Fruit fly (Drosophila melanogaster) whole organism, prepupa: Measurements from ENCODE around the gene CG33124.

Experiments
- CG10669 ChIP-seq: fragments of 200-800 bp; sonication (Bioruptor generic); optimal IDR thresholded peaks from 3 replicates; lab custom pipeline; 2018; ENCODE audit warnings: missing biosample characterization, mild to moderate bottlenecking, missing genetic modification characterization, moderate library complexity
- CG15336 ChIP-seq: fragments of 200-800 bp; sonication (Bioruptor generic); IDR thresholded peaks from 2 replicates; pipeline ENCODE4 v1.3.6; 2022; ENCODE audit warnings: missing biosample characterization, missing genetic modification characterization
- CG1621 ChIP-seq: fragments of 200-800 bp; sonication (Bioruptor generic); optimal IDR thresholded peaks from 3 replicates; lab custom pipeline; 2018; ENCODE audit warnings: missing biosample characterization, mild to moderate bottlenecking, missing genetic modification characterization
- CG32006 ChIP-seq: fragments of 200-800 bp; sonication (Bioruptor generic); optimal IDR thresholded peaks from 3 replicates; lab custom pipeline; 2017; ENCODE audit warnings: missing biosample characterization, mild to moderate bottlenecking, missing genetic modification characterization
- CG34406 ChIP-seq: fragments of 200-800 bp; sonication (Bioruptor generic); optimal IDR thresholded peaks from 3 replicates; lab custom pipeline; 2016; ENCODE audit warnings: missing biosample characterization, missing genetic modification characterization
- CG3919 ChIP-seq: fragments of 200-800 bp; sonication (Bioruptor generic); optimal IDR thresholded peaks from 3 replicates; lab custom pipeline; 2016; ENCODE audit warnings: missing biosample characterization, missing genetic modification characterization
- CG4318 ChIP-seq: fragments of 200-800 bp; sonication (Bioruptor generic); optimal IDR thresholded peaks from 3 replicates; lab custom pipeline; 2017; ENCODE audit warnings: missing biosample characterization, mild to moderate bottlenecking, missing genetic modification characterization
- CG6163 ChIP-seq: fragments of 200-800 bp; sonication (Bioruptor generic); IDR thresholded peaks from 3 replicates; pipeline ENCODE4 v1.3.6; 2022; ENCODE audit warnings: missing biosample characterization, missing genetic modification characterization
- CG6854 ChIP-seq: fragments of 200-800 bp; sonication (Bioruptor generic); optimal IDR thresholded peaks from 2 replicates; lab custom pipeline; 2017; ENCODE audit warnings: missing biosample characterization, mild to moderate bottlenecking, missing genetic modification characterization
- CG8319 ChIP-seq: fragments of 200-800 bp; sonication (Bioruptor generic); optimal IDR thresholded peaks from 3 replicates; lab custom pipeline; 2016; ENCODE audit warnings: missing biosample characterization, missing genetic modification characterization
- Eip78C ChIP-seq: fragments of 200-800 bp; sonication (Bioruptor generic); peaks from one replicate; lab custom pipeline; 2016; ENCODE audit warnings: missing biosample characterization, missing genetic modification characterization
- Eip93F ChIP-seq: fragments of 200-800 bp; sonication (Bioruptor generic); optimal IDR thresholded peaks from 2 replicates; lab custom pipeline; 2016; ENCODE audit warnings: missing biosample characterization, mild to moderate bottlenecking, missing genetic modification characterization
- Ets21C ChIP-seq: fragments of 200-800 bp; sonication (Bioruptor generic); optimal IDR thresholded peaks from 3 replicates; lab custom pipeline; 2016; ENCODE audit warnings: missing biosample characterization, missing genetic modification characterization
- Gug ChIP-seq: fragments of 200-800 bp; sonication (Bioruptor generic); IDR thresholded peaks from 2 replicates; pipeline ENCODE4 v1.3.6; 2022; ENCODE audit warnings: missing biosample characterization, missing genetic modification characterization
- Hr38 ChIP-seq: sonication (Bioruptor generic); optimal IDR thresholded peaks from 2 replicates; lab custom pipeline; 2016; ENCODE audit warnings: missing biosample characterization, missing genetic modification characterization
- Hr4 ChIP-seq: fragments of 200-800 bp; sonication (Bioruptor generic); optimal IDR thresholded peaks from 3 replicates; lab custom pipeline; 2016; ENCODE audit warnings: missing biosample characterization, missing genetic modification characterization
- Lpt ChIP-seq: fragments of 200-800 bp; sonication (Bioruptor generic); optimal IDR thresholded peaks from 3 replicates; lab custom pipeline; 2016; ENCODE audit warnings: missing biosample characterization, missing genetic modification characterization
- Met ChIP-seq: fragments of 200-800 bp; sonication (Bioruptor generic); optimal IDR thresholded peaks from 3 replicates; lab custom pipeline; 2016; ENCODE audit warnings: missing biosample characterization, missing genetic modification characterization
- OdsH ChIP-seq: fragments of 200-800 bp; sonication (Bioruptor generic); optimal IDR thresholded peaks from 3 replicates; lab custom pipeline; 2016; ENCODE audit warnings: missing biosample characterization, missing genetic modification characterization
- Smox ChIP-seq: fragments of 200-800 bp; sonication (Bioruptor generic); optimal IDR thresholded peaks from 3 replicates; lab custom pipeline; 2016; ENCODE audit warnings: missing biosample characterization, missing genetic modification characterization
- Sox102F ChIP-seq: fragments of 200-800 bp; sonication (Bioruptor generic); optimal IDR thresholded peaks from 2 replicates; lab custom pipeline; 2016; ENCODE audit warnings: missing biosample characterization, mild to moderate bottlenecking, missing genetic modification characterization
- Sox14 ChIP-seq: fragments of 200-800 bp; sonication (Bioruptor generic); optimal IDR thresholded peaks from 3 replicates; lab custom pipeline; 2016; ENCODE audit warnings: missing biosample characterization, missing genetic modification characterization
- acj6 ChIP-seq: fragments of 200-800 bp; sonication (Bioruptor generic); optimal IDR thresholded peaks from 3 replicates; lab custom pipeline; 2016; ENCODE audit warnings: missing biosample characterization, missing genetic modification characterization
- dac ChIP-seq: fragments of 200-800 bp; sonication (Bioruptor generic); optimal IDR thresholded peaks from 2 replicates; lab custom pipeline; 2017; ENCODE audit warnings: missing biosample characterization, mild to moderate bottlenecking, missing genetic modification characterization
- eg ChIP-seq: fragments of 200-800 bp; sonication (Bioruptor generic); IDR thresholded peaks from 3 replicates; pipeline ENCODE4 v1.3.6; 2022; ENCODE audit warnings: missing biosample characterization, missing genetic modification characterization
- fd59A ChIP-seq: fragments of 200-800 bp; sonication (Bioruptor generic); optimal IDR thresholded peaks from 2 replicates; lab custom pipeline; 2017; ENCODE audit warnings: missing biosample characterization, mild to moderate bottlenecking, missing genetic modification characterization, missing genetic modification reagents
- fkh ChIP-seq: fragments of 200-800 bp; sonication (Bioruptor generic); optimal IDR thresholded peaks from 3 replicates; lab custom pipeline; 2017; ENCODE audit warnings: missing biosample characterization, mild to moderate bottlenecking, missing genetic modification characterization, moderate library complexity
- lz ChIP-seq: fragments of 200-800 bp; sonication (Bioruptor generic); optimal IDR thresholded peaks from 3 replicates; lab custom pipeline; 2016; ENCODE audit warnings: missing biosample characterization, missing genetic modification characterization
- net ChIP-seq: fragments of 200-800 bp; sonication (Bioruptor generic); optimal IDR thresholded peaks from 3 replicates; lab custom pipeline; 2016; ENCODE audit warnings: missing biosample characterization, missing genetic modification characterization
- pdm3 ChIP-seq: fragments of 200-800 bp; sonication (Bioruptor generic); optimal IDR thresholded peaks from 3 replicates; lab custom pipeline; 2016; ENCODE audit warnings: missing biosample characterization, missing genetic modification characterization
- spab ChIP-seq: fragments of 200-800 bp; sonication (Bioruptor generic); optimal IDR thresholded peaks from 2 replicates; lab custom pipeline; 2017; ENCODE audit warnings: missing biosample characterization, mild to moderate bottlenecking, missing genetic modification characterization, missing genetic modification reagents
- ss ChIP-seq, 2 experiments: fragments of 200-800 bp; sonication (Bioruptor generic); optimal IDR thresholded peaks; 2 replicates in 1 of 2; 3 replicates in 1 of 2; lab custom pipeline; 2017 to 2018; ENCODE audit warnings: mild to moderate bottlenecking in 2 of 2, missing biosample characterization in 2 of 2, missing genetic modification characterization in 2 of 2, moderate library complexity in 1 of 2
- svp ChIP-seq: fragments of 200-800 bp; sonication (Bioruptor generic); peaks from one replicate; lab custom pipeline; 2016; ENCODE audit warnings: missing biosample characterization, missing genetic modification characterization

Gene CG33124

dm6 chr2L:2175090-2175830 is 33.6 kb downstream of the CG33124 start (continued):
- no peak for TF ChIP-seq CG34406 (GFP tag; lab: Kevin White, UChicago)
- peak; percentile 45 to 71 for TF ChIP-seq ss (GFP tag; optimal IDR thresholded peaks at IDR 0.05; lab: Kevin White, UChicago)
- TF ChIP-seq Gug (GFP tag; lab: Robert Waterston, UW) = 0 out of 2 replicates have a peak, but pooled peaks have one; percentile 15
- TF ChIP-seq Eip93F = no peak
- peak; percentile 18 for TF ChIP-seq lz (GFP tag; lab: Kevin White, UChicago)
- no peak for TF ChIP-seq Hr38 (GFP tag; lab: Kevin White, UChicago)
- TF ChIP-seq Sox14 = peak; percentile 47
- peak; percentile 28 for TF ChIP-seq pdm3
- peak; percentile 60 for TF ChIP-seq Met (GFP tag; lab: Kevin White, UChicago)
- TF ChIP-seq net (GFP tag; lab: Kevin White, UChicago) = no peak
- no peak for TF ChIP-seq fkh (GFP tag; lab: Kevin White, UChicago)
- TF ChIP-seq CG15336 (GFP tag; lab: Robert Waterston, UW) = peak; percentile 59; the same call in 1 of the 2 replicates
- peak; percentile 71 for TF ChIP-seq Lpt
- peak; percentile 48 for TF ChIP-seq Smox (GFP tag; lab: Kevin White, UChicago)
- TF ChIP-seq CG6163 (GFP tag; lab: Robert Waterston, UW) = peak; percentile 60; the same call in 2 of the 3 replicates
- no peak for TF ChIP-seq fd59A (GFP tag; lab: Kevin White, UChicago)

- no peak for TF ChIP-seq CG15336 (GFP tag; lab: Robert Waterston, UW)
- no peak for TF ChIP-seq spab (GFP tag; lab: Kevin White, UChicago)
- TF ChIP-seq OdsH = no peak
- no peak for TF ChIP-seq net (GFP tag; lab: Kevin White, UChicago)
- peak; percentile 16 for TF ChIP-seq fkh (GFP tag; lab: Kevin White, UChicago)
- TF ChIP-seq CG34406 (GFP tag; lab: Kevin White, UChicago) = no peak
- TF ChIP-seq Hr4 (GFP tag; lab: Kevin White, UChicago) = no peak
- no peak for TF ChIP-seq pdm3
- no peak for TF ChIP-seq CG10669 (GFP tag; lab: Kevin White, UChicago)
- TF ChIP-seq Lpt = peak; percentile 6
- TF ChIP-seq Eip78C = no peak
- no peak for TF ChIP-seq CG1621 (tag; lab: Kevin White, UChicago)
- TF ChIP-seq Met (GFP tag; lab: Kevin White, UChicago) = no peak
- TF ChIP-seq CG3919 (GFP tag; lab: Kevin White, UChicago) = no peak
Measured at dm6 chr2L:2173604-2174003, 35.3 kb downstream of the CG33124 start.

dm6 chr2L:2173191-2173590 is 35.7 kb downstream of the CG33124 start:
- TF ChIP-seq CG4318 (GFP tag; lab: Kevin White, UChicago) (no peak), spab (GFP tag; lab: Kevin White, UChicago) (no peak)

- TF ChIP-seq CG34406 (GFP tag; lab: Kevin White, UChicago) (no peak), Ets21C (GFP tag; lab: Kevin White, UChicago) (no peak), CG8319 (no peak), acj6 (GFP tag; lab: Kevin White, UChicago) (peak; percentile 25), Eip93F (no peak), svp (GFP tag; lab: Kevin White, UChicago) (peak; percentile 60), CG6163 (GFP tag; lab: Robert Waterston, UW) (0 out of 3 replicates have a peak, but pooled peaks have one; percentile 38), CG32006 (GFP tag; lab: Kevin White, UChicago) (peak; percentile 6), Sox102F (GFP tag; lab: Kevin White, UChicago) (no peak), Lpt (no peak), CG6854 (GFP tag; lab: Kevin White, UChicago) (no peak), dac (GFP tag; lab: Kevin White, UChicago) (no peak), eg (GFP tag; lab: Robert Waterston, UW) (no peak), pdm3 (no peak), Eip78C (peak; percentile 63), CG3919 (GFP tag; lab: Kevin White, UChicago) (no peak), Hr4 (GFP tag; lab: Kevin White, UChicago) (no peak)
Measured at dm6 chr2L:2172460-2173121, 36.3 kb downstream of the CG33124 start.
